Worm (Caenorhabditis elegans) whole organism, early embryonic: ENCODE data around the gene ceh-92.

ENCODE experiments used
- aly-1 ChIP-seq: sonication (generic microtip); optimal IDR thresholded peaks from 2 replicates; lab custom pipeline; 2016; ENCODE audit warnings: missing genetic modification characterization, missing compliant biosample characterization
- hnd-1 ChIP-seq: sonication (generic microtip); optimal IDR thresholded peaks from 2 replicates; lab custom pipeline; 2016; ENCODE audit warnings: missing genetic modification characterization, missing compliant biosample characterization
- pes-1 ChIP-seq: fragments of 200-800 bp; sonication (Bioruptor generic); IDR thresholded peaks from 2 replicates; pipeline ENCODE4 v1.3.6; 2022; ENCODE audit warnings: missing genetic modification reagents, missing genetic modification characterization, missing compliant biosample characterization
- tbx-37 ChIP-seq: fragments of 200-800 bp; sonication (Bioruptor generic); conservative IDR thresholded peaks from 2 replicates; pipeline ENCODE4 v1.3.6; 2022; ENCODE audit warnings: missing genetic modification reagents, missing genetic modification characterization, missing compliant biosample characterization

ce11 chrIII:11631111-11631510 is 49.7 kb downstream of the ceh-92 start:
- TF ChIP-seq pes-1 (GFP tag; lab: Robert Waterston, UW) (no peak), hnd-1 (tag; lab: Kevin White, UChicago) (no peak), tbx-37 (GFP tag; lab: Robert Waterston, UW) (no peak), aly-1 (tag; lab: Kevin White, UChicago) (no peak)
